Fruit fly (Drosophila melanogaster): ENCODE data around the gene CycH.
A peak's percentile ranks its signal among the peaks of the same experiment; 100 is the strongest.

Gene CycH

DNA sequence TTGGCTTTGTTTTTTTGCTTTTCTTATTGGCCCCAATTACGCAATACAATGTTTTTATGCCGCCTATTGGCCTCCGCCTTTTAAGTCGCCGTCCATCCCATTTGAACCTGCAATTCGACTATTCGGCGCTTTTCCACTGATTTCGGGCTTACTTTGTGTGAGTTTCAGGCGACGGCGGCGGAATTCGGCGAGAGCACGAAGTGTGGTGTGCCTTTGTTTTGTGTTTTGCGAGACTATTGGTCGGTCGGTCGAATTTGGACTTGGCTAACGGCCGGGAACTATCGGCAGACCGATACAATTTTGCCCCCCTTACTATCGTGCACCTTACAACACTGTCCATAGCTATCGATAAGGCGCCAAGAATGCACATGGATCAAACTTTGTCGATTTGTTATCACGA lies 19.3 kb downstream of the CycH start, which contains the start of gene P5CDh1 (continued):
- 0 out of 3 replicates have a peak, but pooled peaks have one; percentile 38 for TF ChIP-seq ken (GFP tag; IDR thresholded peaks at IDR 0.05)
- TF ChIP-seq prd (optimal IDR thresholded peaks at IDR 0.05), result no peak
- TF ChIP-seq prd (GFP tag; IDR thresholded peaks at IDR 0.05), result 0 out of 3 replicates have a peak, but pooled peaks have one; percentile 11
- no peak for TF ChIP-seq seq (GFP tag; IDR thresholded peaks at IDR 0.05)
- no peak for TF ChIP-seq Tbp (GFP tag; optimal IDR thresholded peaks at IDR 0.05)
- TF ChIP-seq bigmax (GFP tag; optimal IDR thresholded peaks at IDR 0.05), result no peak
- TF ChIP-seq CG10209 (GFP tag; optimal IDR thresholded peaks at IDR 0.05), result no peak
- peak; percentile 49 for TF ChIP-seq zfh2 (GFP tag; optimal IDR thresholded peaks at IDR 0.05)
- TF ChIP-seq bowl (GFP tag; IDR thresholded peaks at IDR 0.05), result no peak
- peak; percentile 91 for TF ChIP-seq ato (GFP tag; IDR thresholded peaks at IDR 0.05; ENCODE audit: partially characterized antibody)
- peak; percentile 62 for TF ChIP-seq MBD-R2 (GFP tag; IDR thresholded peaks at IDR 0.05)
- peak; percentile 30 for TF ChIP-seq NK7.1 (GFP tag; optimal IDR thresholded peaks at IDR 0.05)
- TF ChIP-seq CG16815 (GFP tag; optimal IDR thresholded peaks at IDR 0.05), result no peak
- TF ChIP-seq CG13624 (GFP tag; optimal IDR thresholded peaks at IDR 0.05), result peak; percentile 57
- TF ChIP-seq Myb (GFP tag; optimal IDR thresholded peaks at IDR 0.05), result peak; percentile 92
- TF ChIP-seq CG31441 (GFP tag; IDR thresholded peaks at IDR 0.05), result no peak
- TF ChIP-seq vnd (GFP tag; IDR thresholded peaks at IDR 0.05; ENCODE audit: partially characterized antibody), result peak; percentile 75
- TF ChIP-seq bbx (GFP tag; IDR thresholded peaks at IDR 0.05; ENCODE audit: partially characterized antibody), result peak; percentile 93
- TF ChIP-seq CG12155 (GFP tag; optimal IDR thresholded peaks at IDR 0.05), result peak; percentile 63
- TF ChIP-seq CG7271 (tag; optimal IDR thresholded peaks at IDR 0.05), result no peak
- no peak for TF ChIP-seq Eip74EF (GFP tag; optimal IDR thresholded peaks at IDR 0.05)
- TF ChIP-seq Hmx (GFP tag; optimal IDR thresholded peaks at IDR 0.05), result no peak
- peak; percentile 52 for TF ChIP-seq CG12769 (tag; optimal IDR thresholded peaks at IDR 0.05)
- no peak for TF ChIP-seq CG2202 (tag; optimal IDR thresholded peaks at IDR 0.05)
- TF ChIP-seq Sin3A (optimal IDR thresholded peaks at IDR 0.05), result peak; percentile 43
- TF ChIP-seq HHEX (GFP tag; optimal IDR thresholded peaks at IDR 0.05), result peak; percentile 24
- no peak for TF ChIP-seq pnt (GFP tag; optimal IDR thresholded peaks at IDR 0.05)
- no peak for TF ChIP-seq jing (GFP tag; optimal IDR thresholded peaks at IDR 0.05)
- peak; percentile 33; the same call in 1 of the 3 replicates for TF ChIP-seq CG11695 (GFP tag; IDR thresholded peaks at IDR 0.05)
- TF ChIP-seq D (optimal IDR thresholded peaks at IDR 0.05), result no peak
- TF ChIP-seq D (GFP tag; optimal IDR thresholded peaks at IDR 0.05), result no peak
- peak; percentile 30 for TF ChIP-seq CG3163 (GFP tag; optimal IDR thresholded peaks at IDR 0.05)
- no peak for TF ChIP-seq dimm (GFP tag; IDR thresholded peaks at IDR 0.05)
- TF ChIP-seq Hr78 (GFP tag; optimal IDR thresholded peaks at IDR 0.05), result no peak
- peak; percentile 59; the same call in 1 of the 2 replicates for TF ChIP-seq slbo (GFP tag; IDR thresholded peaks at IDR 0.05)
- TF ChIP-seq HLH54F (GFP tag; optimal IDR thresholded peaks at IDR 0.05), result peak; percentile 31
- TF ChIP-seq Side (GFP tag; optimal IDR thresholded peaks at IDR 0.05), result peak; percentile 29
- no peak for TF ChIP-seq Max (GFP tag; optimal IDR thresholded peaks at IDR 0.05)
- TF ChIP-seq NFAT (GFP tag; IDR thresholded peaks at IDR 0.05), result peak; percentile 48; the same call in 1 of the 2 replicates
- TF ChIP-seq CG10274 (GFP tag; optimal IDR thresholded peaks at IDR 0.05), result no peak
- peak; percentile 8 for TF ChIP-seq Mad (GFP tag; optimal IDR thresholded peaks at IDR 0.05)
- TF ChIP-seq sisA (GFP tag; IDR thresholded peaks at IDR 0.05), result no peak
- TF ChIP-seq dysf (GFP tag; IDR thresholded peaks at IDR 0.05), result peak; percentile 48; the same call in 1 of the 3 replicates
- TF ChIP-seq al (GFP tag; IDR thresholded peaks at IDR 0.05), result no peak
- no peak for TF ChIP-seq dmrt99B (tag; optimal IDR thresholded peaks at IDR 0.05)
- TF ChIP-seq ind (GFP tag; optimal IDR thresholded peaks at IDR 0.05), result peak; percentile 41
- no peak for TF ChIP-seq CG7357 (GFP tag; IDR thresholded peaks at IDR 0.05)
- peak; percentile 99 for TF ChIP-seq sd (tag; optimal IDR thresholded peaks at IDR 0.05)
- TF ChIP-seq CG13424 (tag; optimal IDR thresholded peaks at IDR 0.05), result no peak
- no peak for TF ChIP-seq fu2 (GFP tag; optimal IDR thresholded peaks at IDR 0.05)
- TF ChIP-seq abd-A (tag; optimal IDR thresholded peaks at IDR 0.05), result peak; percentile 2
- TF ChIP-seq CG12942 (GFP tag; optimal IDR thresholded peaks at IDR 0.05), result peak; percentile 15

All from whole organism, embryonic.